Worm (Caenorhabditis elegans): Measurements from ENCODE around the gene F43G6.17.

The F43G6.17 gene

DNA sequence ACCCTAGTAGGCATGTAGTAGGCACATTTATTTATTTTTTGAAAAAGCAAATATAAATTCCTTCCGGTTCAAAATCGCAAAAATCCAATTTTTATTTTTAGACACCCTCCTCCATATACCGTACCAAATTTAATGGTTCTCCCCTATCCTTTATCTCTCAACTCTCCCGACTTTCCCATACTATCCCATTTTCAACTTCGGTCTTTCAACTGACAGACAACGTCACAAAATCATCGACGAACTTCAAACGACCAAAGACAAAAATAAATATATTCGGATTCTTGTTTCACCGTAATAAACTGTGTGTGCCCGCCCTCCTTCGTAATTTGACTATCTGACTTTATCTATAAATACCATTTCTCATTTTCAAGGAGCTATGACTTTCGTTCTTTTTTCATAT is 32.7 kb downstream of the F43G6.17 start, which contains the start of gene T27D12.6:
Gene T27D12.6 (plus strand): TSS at position 301 of the 400 bp plus-strand sequence.
- TF ChIP-seq dao-5 (tag; optimal IDR thresholded peaks at IDR 0.05) (no peak), him-1 (tag; optimal IDR thresholded peaks at IDR 0.05) (no peak), W03F9.2 (tag; optimal IDR thresholded peaks at IDR 0.05) (no peak)

DNA sequence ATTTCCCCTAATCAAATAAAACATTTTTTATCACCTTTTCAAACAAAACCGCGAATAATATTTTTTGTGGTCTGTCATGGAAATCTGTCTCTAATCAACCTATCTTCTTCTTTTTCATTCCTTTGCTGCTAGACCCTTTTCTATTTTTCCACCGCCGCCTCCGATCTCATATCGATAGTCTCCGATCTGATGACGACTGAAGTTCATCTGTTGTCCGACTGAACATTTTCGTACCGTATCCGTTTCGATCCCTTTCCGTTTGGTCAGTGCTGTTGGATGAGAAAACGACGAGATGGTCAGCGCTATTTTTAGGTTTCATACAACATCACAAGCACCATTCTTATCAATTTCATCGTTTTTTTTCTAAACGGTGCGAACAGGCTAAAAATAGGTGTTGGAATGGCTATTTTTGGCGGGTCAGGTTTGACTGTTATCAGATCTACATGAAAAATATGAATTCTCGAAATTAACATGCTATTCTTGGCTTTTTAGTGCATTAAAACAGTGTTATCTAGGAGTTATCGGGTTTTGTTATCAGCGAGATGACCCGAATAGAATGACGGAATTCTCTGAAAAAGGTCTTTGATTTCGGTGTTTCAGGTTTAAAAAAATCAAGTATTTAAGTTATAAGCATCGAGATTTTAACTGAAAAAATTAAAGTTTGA is 34.1 kb downstream of the F43G6.17 start:
- TF ChIP-seq him-1 (tag; optimal IDR thresholded peaks at IDR 0.05) (no peak), W03F9.2 (tag; optimal IDR thresholded peaks at IDR 0.05) (no peak), dao-5 (tag; optimal IDR thresholded peaks at IDR 0.05) (no peak)

DNA sequence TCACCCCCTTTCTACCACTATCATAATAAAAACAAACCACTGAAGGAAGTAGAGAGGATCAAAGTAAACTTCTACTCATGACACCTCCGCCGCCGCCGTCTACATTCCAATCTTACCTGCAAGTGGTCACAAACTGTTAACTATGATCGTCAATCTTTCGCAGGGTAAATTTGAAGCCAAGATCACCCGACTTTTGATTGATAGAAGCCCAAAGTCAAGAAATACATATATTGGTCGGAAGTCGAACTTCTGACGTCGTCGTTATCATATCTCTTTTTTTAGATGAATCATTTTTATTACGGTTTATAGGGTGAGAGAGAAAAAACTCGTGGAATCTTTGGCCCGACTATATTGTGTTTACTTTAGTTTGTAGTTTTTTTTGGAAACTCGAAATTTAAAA is 35.8 kb downstream of the F43G6.17 start:
- TF ChIP-seq dao-5 (tag; optimal IDR thresholded peaks at IDR 0.05), result no peak
- TF ChIP-seq W03F9.2 (tag; optimal IDR thresholded peaks at IDR 0.05), result no peak
- TF ChIP-seq him-1 (tag; optimal IDR thresholded peaks at IDR 0.05), result no peak

ce11 chrII:11839116-11839515 is 36.6 kb downstream of the F43G6.17 start:
- TF ChIP-seq W03F9.2 (tag; optimal IDR thresholded peaks at IDR 0.05) (no peak), him-1 (tag; optimal IDR thresholded peaks at IDR 0.05) (no peak), dao-5 (tag; optimal IDR thresholded peaks at IDR 0.05) (no peak)

DNA sequence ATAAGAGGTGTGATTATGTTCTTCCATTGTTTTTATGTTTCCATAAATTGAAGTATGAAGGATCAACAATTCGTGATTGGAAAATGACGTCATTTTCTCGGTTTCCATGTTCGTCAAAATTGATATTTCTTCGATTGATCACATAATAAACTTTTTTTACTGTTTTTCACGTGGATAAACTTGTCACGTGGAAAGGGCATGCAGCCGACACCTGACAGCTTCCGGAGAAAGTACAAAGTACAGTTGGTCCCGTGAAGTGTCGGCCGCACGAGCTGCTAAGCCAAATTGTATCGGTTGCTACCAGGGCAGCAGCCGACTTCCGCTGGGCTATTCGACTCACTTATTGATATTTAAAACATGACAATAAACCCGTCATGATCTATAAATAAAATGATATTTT is 39.1 kb downstream of the F43G6.17 start:
- TF ChIP-seq dao-5 (tag; optimal IDR thresholded peaks at IDR 0.05) (no peak), him-1 (tag; optimal IDR thresholded peaks at IDR 0.05) (no peak), W03F9.2 (tag; optimal IDR thresholded peaks at IDR 0.05) (no peak)

DNA sequence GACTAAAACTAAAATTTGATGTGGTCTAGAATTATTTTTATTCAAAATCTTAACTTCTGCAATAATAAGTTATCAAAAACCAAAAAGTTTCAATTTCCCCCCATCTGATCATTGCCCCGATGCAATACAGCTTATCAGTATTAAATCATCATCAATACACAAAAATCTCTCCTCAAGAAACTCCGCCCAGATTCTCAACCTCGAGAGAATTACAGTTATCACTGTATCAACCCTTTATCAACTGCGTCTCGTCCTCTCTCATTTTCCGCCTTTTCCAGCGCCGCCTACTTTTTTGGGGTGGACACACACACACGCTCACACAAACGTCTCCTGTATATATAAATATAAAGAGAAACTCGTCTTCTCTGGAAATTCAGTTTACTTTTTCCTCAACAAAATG is 39.8 kb downstream of the F43G6.17 start, which contains the start of gene T27D12.1:
Gene T27D12.1 (plus strand): TSS at position 301 of the 400 bp plus-strand sequence.
- TF ChIP-seq him-1 (tag; optimal IDR thresholded peaks at IDR 0.05) (no peak), dao-5 (tag; optimal IDR thresholded peaks at IDR 0.05) (no peak), W03F9.2 (tag; optimal IDR thresholded peaks at IDR 0.05) (no peak)

DNA sequence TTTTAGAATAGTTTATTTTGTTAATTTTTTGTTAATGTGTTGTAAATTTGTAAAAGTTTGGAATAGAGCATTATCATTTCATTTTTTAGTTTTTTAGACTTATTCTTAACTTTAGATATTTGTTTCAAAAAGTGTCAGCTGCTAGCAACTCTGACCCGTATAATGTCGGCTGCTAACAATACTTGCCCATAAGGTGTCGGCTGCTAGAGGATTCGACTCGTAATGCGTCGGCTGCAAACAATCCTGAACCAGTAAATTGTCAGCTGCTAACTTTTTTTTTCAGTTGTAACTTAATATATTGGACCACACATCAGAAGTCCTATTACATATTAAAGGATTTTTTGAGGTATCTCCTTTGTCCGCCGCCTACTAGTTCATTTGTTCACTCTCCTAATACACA is 40.2 kb downstream of the F43G6.17 start:
- no peak for TF ChIP-seq him-1 (tag; optimal IDR thresholded peaks at IDR 0.05)
- no peak for TF ChIP-seq dao-5 (tag; optimal IDR thresholded peaks at IDR 0.05)
- no peak for TF ChIP-seq W03F9.2 (tag; optimal IDR thresholded peaks at IDR 0.05)

- TF ChIP-seq him-1 (tag; optimal IDR thresholded peaks at IDR 0.05), result no peak
- no peak for TF ChIP-seq W03F9.2 (tag; optimal IDR thresholded peaks at IDR 0.05)
- TF ChIP-seq dao-5 (tag; optimal IDR thresholded peaks at IDR 0.05), result no peak
Measured at ce11 chrII:11843441-11843840, 40.9 kb downstream of the F43G6.17 start.

DNA sequence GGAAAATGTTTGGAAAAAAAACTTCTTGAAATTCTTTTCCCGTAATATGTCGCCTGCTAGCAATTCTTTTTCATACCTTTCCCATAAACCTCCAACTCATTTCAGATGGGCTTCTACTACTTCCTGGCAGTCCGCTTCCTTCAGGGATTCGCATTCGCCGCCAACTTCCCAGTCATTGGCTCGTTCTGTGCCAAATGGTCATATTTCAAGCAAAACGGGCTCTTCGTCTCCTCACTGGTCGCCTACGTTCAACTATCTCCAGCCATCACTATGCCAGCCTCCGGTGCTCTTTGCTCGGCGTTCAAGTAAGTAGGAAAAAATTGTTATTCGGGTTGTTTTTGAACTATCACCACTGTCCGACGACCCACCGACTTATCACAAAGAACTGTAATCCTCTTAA is 41.5 kb downstream of the F43G6.17 start:
- TF ChIP-seq him-1 (tag; optimal IDR thresholded peaks at IDR 0.05) (no peak), dao-5 (tag; optimal IDR thresholded peaks at IDR 0.05) (no peak), W03F9.2 (tag; optimal IDR thresholded peaks at IDR 0.05) (no peak)

ce11 chrII:11844984-11845383 is 42.4 kb downstream of the F43G6.17 start:
- TF ChIP-seq him-1 (tag; optimal IDR thresholded peaks at IDR 0.05) (no peak), W03F9.2 (tag; optimal IDR thresholded peaks at IDR 0.05) (no peak), dao-5 (tag; optimal IDR thresholded peaks at IDR 0.05) (no peak)

ce11 chrII:11845954-11846353 is 43.4 kb downstream of the F43G6.17 start:
- TF ChIP-seq dao-5 (tag; optimal IDR thresholded peaks at IDR 0.05) (no peak), him-1 (tag; optimal IDR thresholded peaks at IDR 0.05) (no peak), W03F9.2 (tag; optimal IDR thresholded peaks at IDR 0.05) (no peak)

ce11 chrII:11849572-11849971 is 47.0 kb downstream of the F43G6.17 start:
- no peak for TF ChIP-seq W03F9.2 (tag; optimal IDR thresholded peaks at IDR 0.05)
- no peak for TF ChIP-seq him-1 (tag; optimal IDR thresholded peaks at IDR 0.05)

ce11 chrII:11852191-11852901 is 49.8 kb downstream of the F43G6.17 start:
- no peak for TF ChIP-seq W03F9.2 (tag; optimal IDR thresholded peaks at IDR 0.05)
- TF ChIP-seq dao-5 (tag; optimal IDR thresholded peaks at IDR 0.05), result no peak

ce11 chrII:11853108-11853507 is 50.6 kb downstream of the F43G6.17 start:
- TF ChIP-seq dao-5 (tag; optimal IDR thresholded peaks at IDR 0.05) (no peak), him-1 (tag; optimal IDR thresholded peaks at IDR 0.05) (no peak), W03F9.2 (tag; optimal IDR thresholded peaks at IDR 0.05) (no peak)
